Worm (Caenorhabditis elegans) whole organism, late embryonic: ENCODE data around the gene srh-134.
"Not testable (repeated sequence)": the region's sequence is repeated elsewhere in the genome, so short reads cannot be mapped to it uniquely, and the experiment has no call there.

Experiments used
- K09A11.1 ChIP-seq: sonication (generic microtip); optimal IDR thresholded peaks from 2 replicates; lab custom pipeline; 2017; ENCODE audit warnings: antibody characterized with exemption, mild to moderate bottlenecking, missing genetic modification characterization, missing compliant biosample characterization; ENCODE audit not compliant: insufficient read depth
- T23F11.4 ChIP-seq: fragments of 200-800 bp; sonication (Bioruptor generic); optimal IDR thresholded peaks from 2 replicates; lab custom pipeline; 2018; ENCODE audit warnings: mild to moderate bottlenecking, missing genetic modification characterization, missing compliant biosample characterization
- Y22D7AL.16 ChIP-seq: sonication (generic microtip); optimal IDR thresholded peaks from 2 replicates; lab custom pipeline; 2016; ENCODE audit warnings: missing genetic modification characterization, missing compliant biosample characterization
- ahr-1 ChIP-seq: sonication (generic microtip); optimal IDR thresholded peaks from 2 replicates; lab custom pipeline; 2016; ENCODE audit warnings: missing genetic modification characterization, missing compliant biosample characterization
- ama-1 ChIP-seq: fragments of 150-350 bp; optimal IDR thresholded peaks from 2 replicates; lab custom pipeline; 2014
- ceh-14 ChIP-seq: sonication (generic microtip); optimal IDR thresholded peaks from 2 replicates; lab custom pipeline; 2016; ENCODE audit warnings: missing genotype, missing genetic modification characterization, missing compliant biosample characterization
- ceh-18 ChIP-seq: sonication (generic microtip); optimal IDR thresholded peaks from 2 replicates; lab custom pipeline; 2016; ENCODE audit warnings: missing genetic modification characterization, missing compliant biosample characterization
- ceh-22 ChIP-seq: sonication (generic microtip); optimal IDR thresholded peaks from 2 replicates; lab custom pipeline; 2017; ENCODE audit warnings: missing biosample characterization, missing genetic modification characterization
- ceh-30 ChIP-seq: fragments of 150-350 bp; optimal IDR thresholded peaks from 2 replicates; lab custom pipeline; 2014; ENCODE audit warnings: missing biosample characterization, missing genetic modification characterization
- ceh-6 ChIP-seq: fragments of 200-800 bp; sonication (Bioruptor generic); optimal IDR thresholded peaks from 2 replicates; lab custom pipeline; 2018; ENCODE audit warnings: mild to moderate bottlenecking, missing genetic modification characterization, missing compliant biosample characterization
- ceh-9 ChIP-seq: sonication (generic microtip); optimal IDR thresholded peaks from 2 replicates; lab custom pipeline; 2016; ENCODE audit warnings: mild to moderate bottlenecking, missing genetic modification characterization, inconsistent platforms, missing compliant biosample characterization
- dmd-4 ChIP-seq: sonication (generic microtip); optimal IDR thresholded peaks from 2 replicates; lab custom pipeline; 2016; ENCODE audit warnings: borderline replicate concordance, missing genetic modification characterization, missing compliant biosample characterization
- ets-4 ChIP-seq: sonication (generic microtip); optimal IDR thresholded peaks from 2 replicates; lab custom pipeline; 2016; ENCODE audit warnings: missing genetic modification characterization, missing compliant biosample characterization
- eyg-1 ChIP-seq: sonication (generic microtip); optimal IDR thresholded peaks from 2 replicates; lab custom pipeline; 2016; ENCODE audit warnings: missing genotype, missing genetic modification characterization, missing compliant biosample characterization
- fkh-10 ChIP-seq: fragments of 150-350 bp; optimal IDR thresholded peaks from 2 replicates; lab custom pipeline; 2014; ENCODE audit warnings: missing biosample characterization, missing genetic modification reagents, missing genetic modification characterization
- gmeb-2 ChIP-seq: sonication (generic microtip); optimal IDR thresholded peaks from 2 replicates; lab custom pipeline; 2016; ENCODE audit warnings: missing genetic modification characterization, inconsistent platforms, missing compliant biosample characterization
- hlh-13 ChIP-seq: fragments of 200-800 bp; sonication (Bioruptor generic); optimal IDR thresholded peaks from 2 replicates; lab custom pipeline; 2018; ENCODE audit warnings: mild to moderate bottlenecking, missing genetic modification characterization, missing compliant biosample characterization
- hlh-30 ChIP-seq: sonication (generic microtip); optimal IDR thresholded peaks from 2 replicates; lab custom pipeline; 2017; ENCODE audit warnings: antibody characterized with exemption, missing genetic modification characterization, missing compliant biosample characterization; ENCODE audit not compliant: insufficient read depth
- lim-6 ChIP-seq: sonication (generic microtip); optimal IDR thresholded peaks from 2 replicates; lab custom pipeline; 2016; ENCODE audit warnings: missing genetic modification characterization, missing compliant biosample characterization
- madf-2 ChIP-seq: sonication (generic microtip); optimal IDR thresholded peaks from 2 replicates; lab custom pipeline; 2017; ENCODE audit warnings: missing genetic modification characterization, missing compliant biosample characterization
- mec-3 ChIP-seq: sonication (generic microtip); optimal IDR thresholded peaks from 2 replicates; lab custom pipeline; 2016; ENCODE audit warnings: borderline replicate concordance, missing genetic modification characterization, missing compliant biosample characterization
- nfya-1 ChIP-seq: sonication (generic microtip); optimal IDR thresholded peaks from 2 replicates; lab custom pipeline; 2017; ENCODE audit warnings: missing genetic modification characterization, mild to moderate bottlenecking, missing compliant biosample characterization, antibody characterized with exemption, moderate library complexity
- nhr-11 ChIP-seq: fragments of 150-350 bp; optimal IDR thresholded peaks from 2 replicates; lab custom pipeline; 2014; ENCODE audit warnings: missing biosample characterization, missing genetic modification characterization
- nhr-232 ChIP-seq: sonication (generic microtip); optimal IDR thresholded peaks from 2 replicates; lab custom pipeline; 2016; ENCODE audit warnings: missing genetic modification characterization, missing compliant biosample characterization
- npax-4 ChIP-seq: sonication (generic microtip); optimal IDR thresholded peaks from 2 replicates; lab custom pipeline; 2016; ENCODE audit warnings: missing genetic modification characterization, missing compliant biosample characterization
- odd-2 ChIP-seq: sonication (generic microtip); optimal IDR thresholded peaks from 2 replicates; lab custom pipeline; 2017; ENCODE audit warnings: antibody characterized with exemption, mild to moderate bottlenecking, missing genetic modification characterization, missing compliant biosample characterization
- pat-9 ChIP-seq: fragments of 200-800 bp; sonication (Bioruptor generic); optimal IDR thresholded peaks from 2 replicates; lab custom pipeline; 2018; ENCODE audit warnings: mild to moderate bottlenecking, missing genetic modification characterization, moderate library complexity, missing compliant biosample characterization
- pha-2 ChIP-seq: sonication (generic microtip); optimal IDR thresholded peaks from 2 replicates; lab custom pipeline; 2017; ENCODE audit warnings: mild to moderate bottlenecking, missing genetic modification characterization, missing compliant biosample characterization
- pqm-1 ChIP-seq: sonication (generic microtip); optimal IDR thresholded peaks from 2 replicates; lab custom pipeline; 2016; ENCODE audit warnings: missing genetic modification characterization, missing compliant biosample characterization
- pros-1 ChIP-seq: fragments of 150-350 bp; optimal IDR thresholded peaks from 2 replicates; lab custom pipeline; 2014; ENCODE audit warnings: missing biosample characterization, missing genetic modification reagents, missing genetic modification characterization
- ref-2 ChIP-seq: sonication (generic microtip); optimal IDR thresholded peaks from 2 replicates; lab custom pipeline; 2016; ENCODE audit warnings: missing genetic modification characterization, missing compliant biosample characterization
- sox-2 ChIP-seq: fragments of 200-800 bp; sonication (Bioruptor generic); IDR thresholded peaks from 2 replicates; pipeline ENCODE4 v1.3.6; 2022; ENCODE audit warnings: missing genetic modification reagents, missing genetic modification characterization, missing compliant biosample characterization
- sox-4 ChIP-seq: sonication (generic microtip); optimal IDR thresholded peaks from 2 replicates; lab custom pipeline; 2017; ENCODE audit warnings: mild to moderate bottlenecking, missing genetic modification characterization, inconsistent platforms, missing compliant biosample characterization
- tbx-2 ChIP-seq: sonication (generic microtip); optimal IDR thresholded peaks from 2 replicates; lab custom pipeline; 2016; ENCODE audit warnings: missing genetic modification characterization, missing compliant biosample characterization
- tbx-7 ChIP-seq: sonication (generic microtip); optimal IDR thresholded peaks from 2 replicates; lab custom pipeline; 2016; ENCODE audit warnings: missing genotype, missing genetic modification characterization, missing compliant biosample characterization
- ttx-3 ChIP-seq: sonication (generic microtip); optimal IDR thresholded peaks from 2 replicates; lab custom pipeline; 2016; ENCODE audit warnings: missing genetic modification reagents, missing genetic modification characterization, missing compliant biosample characterization
- unc-3 ChIP-seq, 2 experiments: fragments of 200-800 bp in 1 of 2; sonication (Bioruptor generic) in 1 of 2; sonication (generic microtip) in 1 of 2; conservative IDR thresholded peaks in 1 of 2; optimal IDR thresholded peaks in 1 of 2; 2 replicates each; pipeline versions ENCODE4 v1.3.6 to Lab custom; 2016 to 2022; ENCODE audit warnings: missing compliant biosample characterization in 2 of 2, missing genetic modification characterization in 2 of 2, missing genetic modification reagents in 1 of 2
- unc-42 ChIP-seq: sonication (generic microtip); optimal IDR thresholded peaks from 2 replicates; lab custom pipeline; 2016; ENCODE audit warnings: missing genotype, missing genetic modification characterization, missing compliant biosample characterization
- unc-86 ChIP-seq: sonication (generic microtip); optimal IDR thresholded peaks from 2 replicates; lab custom pipeline; 2016; ENCODE audit warnings: missing genetic modification characterization, missing compliant biosample characterization
- zip-5 ChIP-seq: sonication (generic microtip); optimal IDR thresholded peaks from 2 replicates; lab custom pipeline; 2016; ENCODE audit warnings: missing genetic modification characterization, missing compliant biosample characterization

The srh-134 gene

DNA sequence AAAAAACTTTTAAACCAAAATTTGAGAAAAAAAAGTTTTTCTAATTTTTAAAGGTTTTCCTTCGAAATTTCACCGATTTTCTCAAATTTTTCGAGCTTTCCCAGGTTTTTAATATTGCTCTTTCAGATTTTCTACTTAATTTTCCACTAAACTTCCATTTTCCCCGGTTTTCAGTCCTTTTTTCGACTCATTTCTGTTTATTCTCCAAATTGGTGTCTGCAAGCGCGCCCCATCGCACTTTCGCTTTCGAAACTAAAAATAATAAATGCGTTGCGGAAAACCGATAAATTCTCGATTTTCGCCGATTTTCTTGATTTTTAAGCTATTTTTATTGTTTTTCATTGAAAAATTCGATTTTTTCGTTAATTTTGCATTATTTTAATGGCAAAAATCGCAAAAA lies 4.3 kb upstream of the srh-134 start:
- TF ChIP-seq ceh-14 (tag; lab: Kevin White, UChicago): no peak
- TF ChIP-seq hlh-13 (GFP tag; lab: Kevin White, UChicago): no peak
- TF ChIP-seq npax-4 (tag; lab: Kevin White, UChicago): no peak
- TF ChIP-seq K09A11.1 (tag; lab: Kevin White, UChicago): no peak
- no peak for TF ChIP-seq pqm-1 (tag; lab: Kevin White, UChicago)
- no peak for TF ChIP-seq pha-2
- TF ChIP-seq ama-1 (lab: Kevin White, UChicago): no peak
- no peak for TF ChIP-seq tbx-2 (tag; lab: Kevin White, UChicago)
- no peak for TF ChIP-seq hlh-30 (tag; lab: Kevin White, UChicago)
- TF ChIP-seq dmd-4: no peak
- TF ChIP-seq nhr-232 (tag; lab: Kevin White, UChicago): no peak
- no peak for TF ChIP-seq pros-1 (tag; lab: Kevin White, UChicago)
- TF ChIP-seq fkh-10 (GFP tag; lab: Kevin White, UChicago): no peak
- TF ChIP-seq ahr-1 (tag; lab: Kevin White, UChicago): no peak
- TF ChIP-seq ceh-30 (tag; lab: Kevin White, UChicago): no peak
- TF ChIP-seq ceh-18 (tag; lab: Kevin White, UChicago): no peak
- TF ChIP-seq eyg-1 (tag; lab: Kevin White, UChicago): no peak
- no peak for TF ChIP-seq madf-2

DNA sequence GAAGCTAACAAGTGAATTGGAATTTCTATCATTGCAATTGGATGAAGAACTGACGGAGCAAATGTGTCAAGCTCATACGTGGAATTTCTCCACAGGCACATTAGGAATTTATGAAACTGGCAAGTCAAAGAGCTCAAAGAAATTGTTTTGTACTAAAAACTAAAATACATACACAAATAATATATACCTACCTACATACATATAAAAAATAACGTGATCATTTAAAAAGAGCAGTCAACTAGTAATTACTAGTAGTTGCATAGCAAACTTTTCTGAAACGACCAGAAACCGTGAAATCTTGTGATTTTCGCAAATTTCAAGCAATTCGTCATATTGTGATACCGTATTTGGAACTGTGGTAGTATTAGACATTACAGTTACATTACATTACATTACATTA lies 3.0 kb downstream of the srh-134 start, which contains the start of gene srh-133:
srh-133 (minus strand) TSS at position 101 of the 400 bp plus-strand sequence.
- TF ChIP-seq lim-6 (no peak), pqm-1 (tag; lab: Kevin White, UChicago) (no peak), nhr-11 (tag; lab: Kevin White, UChicago) (no peak), ahr-1 (tag; lab: Kevin White, UChicago) (no peak), ttx-3 (tag; lab: Kevin White, UChicago) (no peak), ama-1 (lab: Kevin White, UChicago) (no peak), sox-4 (tag; lab: Kevin White, UChicago) (no peak), tbx-7 (tag; lab: Kevin White, UChicago) (no peak), ref-2 (no peak), ets-4 (tag; lab: Kevin White, UChicago) (no peak), unc-86 (tag; lab: Kevin White, UChicago) (no peak), ceh-22 (tag; lab: Kevin White, UChicago) (no peak), sox-2 (GFP tag; lab: Robert Waterston, UW) (no peak), mec-3 (tag; lab: Kevin White, UChicago) (no peak), hlh-13 (GFP tag; lab: Kevin White, UChicago) (no peak)
- TF ChIP-seq, all 69 proteins: peak for 0

DNA sequence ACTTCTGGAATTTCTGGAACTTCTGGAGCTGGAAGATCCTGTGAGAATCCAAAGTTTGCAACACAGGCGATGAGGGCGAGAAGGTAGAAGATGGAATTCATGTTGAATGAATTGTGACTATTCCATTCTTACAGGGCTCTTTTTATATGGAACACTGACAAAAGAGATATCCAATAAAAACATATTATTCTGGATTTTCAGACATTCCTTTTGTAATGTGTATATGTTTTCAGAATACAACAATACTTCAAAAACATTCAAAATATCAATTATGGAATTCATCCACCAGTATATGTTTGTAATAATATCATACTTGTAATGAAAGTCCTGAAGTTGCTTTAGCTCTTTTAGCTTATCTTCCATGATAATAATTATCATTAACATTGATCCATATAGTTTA lies 6.4 kb downstream of the srh-134 start, which contains the start of gene Y59A8B.26:
Y59A8B.26 (minus strand) TSS at position 101 of the 400 bp plus-strand sequence.
- TF ChIP-seq madf-2; ama-1 (lab: Kevin White, UChicago); gmeb-2: not testable (repeated sequence)

DNA sequence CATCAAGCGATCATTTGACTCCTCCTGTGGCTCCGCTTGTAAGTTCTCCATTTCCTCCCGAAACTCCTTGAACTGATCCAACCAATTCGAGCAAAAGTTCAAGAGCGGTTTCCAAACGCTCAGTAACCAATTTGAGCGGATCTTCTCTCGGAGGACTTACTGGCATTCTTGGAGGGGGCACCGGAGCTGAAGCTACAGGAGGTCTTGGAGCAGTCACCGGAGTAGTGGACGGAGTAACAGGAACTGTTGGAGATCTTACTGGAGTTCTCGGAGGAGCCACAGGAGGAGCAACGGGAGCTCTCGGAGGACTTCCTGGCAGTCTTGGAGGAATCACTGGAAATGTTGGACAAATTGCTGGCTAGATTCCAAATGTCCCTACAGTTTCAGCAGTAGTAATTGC lies 8.4 kb downstream of the srh-134 start:
- no peak for TF ChIP-seq ceh-6
- no peak for TF ChIP-seq ceh-18 (tag; lab: Kevin White, UChicago)
- TF ChIP-seq odd-2 (tag; lab: Kevin White, UChicago): no peak
- no peak for TF ChIP-seq unc-42 (tag; lab: Kevin White, UChicago)
- TF ChIP-seq npax-4 (tag; lab: Kevin White, UChicago): no peak
- no peak for TF ChIP-seq pat-9
- TF ChIP-seq ceh-9: no peak
- TF ChIP-seq T23F11.4: no peak
- no peak for TF ChIP-seq madf-2
- TF ChIP-seq unc-3 (GFP tag; conservative IDR thresholded peaks at IDR 0.05; lab: Robert Waterston, UW): no peak
- no peak for TF ChIP-seq unc-3 (tag; optimal IDR thresholded peaks at IDR 0.05; lab: Kevin White, UChicago)
- no peak for TF ChIP-seq ref-2
- TF ChIP-seq nfya-1: no peak
- TF ChIP-seq K09A11.1 (tag; lab: Kevin White, UChicago): no peak
- no peak for TF ChIP-seq Y22D7AL.16
- no peak for TF ChIP-seq pha-2
- no peak for TF ChIP-seq pros-1 (tag; lab: Kevin White, UChicago)
- TF ChIP-seq tbx-7 (tag; lab: Kevin White, UChicago): no peak
- TF ChIP-seq zip-5 (tag; lab: Kevin White, UChicago): no peak
- TF ChIP-seq unc-86 (tag; lab: Kevin White, UChicago): no peak
- TF ChIP-seq ttx-3 (tag; lab: Kevin White, UChicago): no peak
- TF ChIP-seq, all 69 proteins: peak for 0
